Fruit fly (Drosophila melanogaster) S2 (cell line): ENCODE measurements around the gene CG42846.
A peak's percentile ranks its signal among the peaks of the same experiment; 100 is the strongest.

ENCODE experiments used
- CG8478 ChIP-seq: fragments of >200 bp; optimal IDR thresholded peaks from 2 replicates; lab custom pipeline; 2018
- CTCF ChIP-seq, 2 experiments: fragments of >200 bp; optimal IDR thresholded peaks; 2 replicates each; lab custom pipeline; 2018

CG42846 gene

dm6 chr3L:257618-258475 is 26.4 kb upstream of the CG42846 start, which contains the start of the genes DIP2 and wac:
TSS of gene DIP2 (minus strand) at chr3L:257954.
TSS of gene wac (plus strand) at chr3L:258176.
- TF ChIP-seq CTCF (optimal IDR thresholded peaks at IDR 0.05; lab: Kevin White, UChicago) (peak in 1 of 2 experiments; percentile 57), CG8478 (no peak)

- peak in 1 of 2 experiments; percentile 18 for TF ChIP-seq CTCF (optimal IDR thresholded peaks at IDR 0.05; lab: Kevin White, UChicago)
- TF ChIP-seq CG8478, result no peak
Observed at dm6 chr3L:248226-248758, 16.9 kb upstream of the CG42846 start.

- TF ChIP-seq CTCF (optimal IDR thresholded peaks at IDR 0.05; lab: Kevin White, UChicago), result no peak
- no peak for TF ChIP-seq CG8478
Observed at dm6 chr3L:247482-248225, 16.2 kb upstream of the CG42846 start, which contains the start of gene mthl14. TSS of gene mthl14 (plus strand) at chr3L:247491.

- TF ChIP-seq CTCF (optimal IDR thresholded peaks at IDR 0.05; lab: Kevin White, UChicago) (peak; percentile 96 to 97), CG8478 (no peak)
Observed at dm6 chr3L:246644-247199, 15.3 kb upstream of the CG42846 start.

dm6 chr3L:234337-234736 is 2.9 kb upstream of the CG42846 start:
- TF ChIP-seq CG8478 (no peak), CTCF (optimal IDR thresholded peaks at IDR 0.05; lab: Kevin White, UChicago) (no peak)

dm6 chr3L:233251-233650 is 1.8 kb upstream of the CG42846 start, which contains the start of gene CG34453:
TSS of gene CG34453 (minus strand) at chr3L:233351.
- TF ChIP-seq CTCF (optimal IDR thresholded peaks at IDR 0.05; lab: Kevin White, UChicago) (no peak), CG8478 (no peak)

- TF ChIP-seq CTCF (optimal IDR thresholded peaks at IDR 0.05; lab: Kevin White, UChicago) (no peak), CG8478 (no peak)
Observed at dm6 chr3L:232267-232666, 863 bp upstream of the CG42846 start, which contains the start of gene CG34454. TSS of gene CG34454 (minus strand) at chr3L:232350.

dm6 chr3L:225120-225519 is 6.3 kb downstream of the CG42846 start:
- TF ChIP-seq CG8478, result no peak
- no peak for TF ChIP-seq CTCF (optimal IDR thresholded peaks at IDR 0.05; lab: Kevin White, UChicago)

dm6 chr3L:224004-224951 is 7.1 kb downstream of the CG42846 start:
- no peak for TF ChIP-seq CTCF (optimal IDR thresholded peaks at IDR 0.05; lab: Kevin White, UChicago)
- no peak for TF ChIP-seq CG8478

dm6 chr3L:223019-223902 is 8.1 kb downstream of the CG42846 start, which contains the start of the genes pyx and CG33229:
TSS of gene pyx (minus strand) at chr3L:223069.
TSS of gene CG33229 (plus strand) at chr3L:223852.
- TF ChIP-seq CG8478 (no peak), CTCF (optimal IDR thresholded peaks at IDR 0.05; lab: Kevin White, UChicago) (no peak)

dm6 chr3L:217480-218118 is 13.8 kb downstream of the CG42846 start, which contains the start of gene CG13877:
TSS of gene CG13877 (plus strand) at chr3L:218068.
- TF ChIP-seq CG8478, result no peak
- no peak for TF ChIP-seq CTCF (optimal IDR thresholded peaks at IDR 0.05; lab: Kevin White, UChicago)

dm6 chr3L:216325-216724 is 15.1 kb downstream of the CG42846 start, which contains the start of gene Kaz1-ORFB:
TSS of gene Kaz1-ORFB (plus strand) at chr3L:216625.
- TF ChIP-seq CG8478 (no peak), CTCF (optimal IDR thresholded peaks at IDR 0.05; lab: Kevin White, UChicago) (no peak)
